Worm (Caenorhabditis elegans) whole organism, L4 larva: ENCODE data around the gene rbm-42.

Source experiments
- arid-1 ChIP-seq: fragments of 200-800 bp; sonication (Bioruptor generic); conservative IDR thresholded peaks from 2 replicates; pipeline ENCODE4 v1.3.6; 2022; ENCODE audit warnings: missing genetic modification reagents, missing genetic modification characterization, missing compliant biosample characterization
- ces-1 ChIP-seq: fragments of 150-350 bp; sonication (generic microtip); optimal IDR thresholded peaks from 4 replicates; lab custom pipeline; 2014; ENCODE audit warnings: missing biosample characterization, missing genetic modification reagents, missing genetic modification characterization
- duxl-1 ChIP-seq: sonication (generic microtip); optimal IDR thresholded peaks from 2 replicates; lab custom pipeline; 2016; ENCODE audit warnings: mild to moderate bottlenecking, missing genetic modification characterization, moderate library complexity, missing compliant biosample characterization; ENCODE audit not compliant: poor library complexity
- lin-39 ChIP-seq: fragments of 150-350 bp; optimal IDR thresholded peaks from 2 replicates; lab custom pipeline; 2014; ENCODE audit warnings: missing biosample characterization, missing genetic modification reagents, missing genetic modification characterization
- nhr-28 ChIP-seq: fragments of 150-350 bp; optimal IDR thresholded peaks from 2 replicates; lab custom pipeline; 2014; ENCODE audit warnings: missing biosample characterization, missing genetic modification characterization

- TF ChIP-seq lin-39 (tag; lab: Kevin White, UChicago), result no peak
- no peak for TF ChIP-seq duxl-1 (tag; lab: Kevin White, UChicago)
- no peak for TF ChIP-seq ces-1 (GFP tag; lab: Kevin White, UChicago)
- TF ChIP-seq arid-1, result no peak
- TF ChIP-seq nhr-28 (tag; lab: Kevin White, UChicago), result no peak
Measured at ce11 chrIII:5188426-5188825, 35.4 kb upstream of the rbm-42 start, which contains the start of gene K10D2.8.
